Worm (Caenorhabditis elegans) whole organism, L1 larva: ENCODE results near the gene cdc-25.2.

Experiments
- C04F5.9 ChIP-seq: sonication (generic microtip); optimal IDR thresholded peaks from 2 replicates; lab custom pipeline; 2016; ENCODE audit warnings: missing genetic modification characterization, missing compliant biosample characterization
- C34B4.2 ChIP-seq: sonication (generic microtip); optimal IDR thresholded peaks from 2 replicates; lab custom pipeline; 2017; ENCODE audit warnings: mild to moderate bottlenecking, missing genetic modification characterization, missing compliant biosample characterization
- aly-2 ChIP-seq: fragments of 150-350 bp; optimal IDR thresholded peaks from 2 replicates; lab custom pipeline; 2014; ENCODE audit warnings: missing biosample characterization, missing genetic modification characterization
- ama-1 ChIP-seq: fragments of 150-350 bp; optimal IDR thresholded peaks from 2 replicates; lab custom pipeline; 2014
- blmp-1 ChIP-seq: fragments of 150-350 bp; optimal IDR thresholded peaks from 2 replicates; lab custom pipeline; 2014; ENCODE audit warnings: missing biosample characterization, missing genetic modification characterization
- ceh-8 ChIP-seq: fragments of 200-800 bp; sonication (Bioruptor generic); optimal IDR thresholded peaks from 2 replicates; lab custom pipeline; 2018; ENCODE audit warnings: mild to moderate bottlenecking, missing genetic modification characterization, moderate library complexity, missing compliant biosample characterization
- ceh-82 ChIP-seq, 3 experiments: fragments of 150-350 bp in 1 of 3; sonication (generic microtip) in 2 of 3; optimal IDR thresholded peaks; 2 replicates each; lab custom pipeline; 2014 to 2017; ENCODE audit warnings: missing biosample characterization in 3 of 3, missing genetic modification characterization in 3 of 3
- efl-1 ChIP-seq, 4 experiments: fragments of 150-350 bp; optimal IDR thresholded peaks in 3 of 4; peaks in 1 of 4; 1 replicate in 1 of 4; 2 replicates in 3 of 4; lab custom pipeline; 2014; ENCODE audit warnings: missing biosample characterization in 2 of 4, missing genetic modification characterization in 2 of 4, missing genetic modification reagents in 2 of 4
- efl-3 ChIP-seq: fragments of 200-800 bp; sonication (Bioruptor generic); optimal IDR thresholded peaks from 2 replicates; lab custom pipeline; 2018; ENCODE audit warnings: mild to moderate bottlenecking, missing genetic modification characterization, missing compliant biosample characterization
- elt-3 ChIP-seq, 6 experiments: fragments of 150-350 bp in 1 of 6; sonication (generic microtip); optimal IDR thresholded peaks; 2 replicates each; lab custom pipeline; 2017 to 2018; ENCODE audit warnings: missing biosample characterization in 6 of 6, missing genetic modification characterization in 6 of 6, inconsistent platforms in 1 of 6
- ets-5 ChIP-seq: fragments of 200-800 bp; sonication (Bioruptor generic); IDR thresholded peaks from 2 replicates; pipeline ENCODE4 v1.3.6; 2022; ENCODE audit warnings: missing genetic modification characterization, missing compliant biosample characterization
- fkh-8 ChIP-seq: sonication (generic microtip); optimal IDR thresholded peaks from 2 replicates; lab custom pipeline; 2016; ENCODE audit warnings: mild to moderate bottlenecking, missing genetic modification characterization, missing compliant biosample characterization
- fos-1 ChIP-seq: fragments of 150-350 bp; optimal IDR thresholded peaks from 2 replicates; lab custom pipeline; 2014; ENCODE audit warnings: missing biosample characterization, missing genetic modification characterization
- hlh-4 ChIP-seq: sonication (generic microtip); optimal IDR thresholded peaks from 2 replicates; lab custom pipeline; 2016; ENCODE audit warnings: mild to moderate bottlenecking, missing genetic modification characterization, missing compliant biosample characterization
- irx-1 ChIP-seq: sonication (generic microtip); optimal IDR thresholded peaks from 2 replicates; lab custom pipeline; 2016; ENCODE audit warnings: missing genetic modification characterization, missing compliant biosample characterization
- isw-1 ChIP-seq: fragments of 200-800 bp; sonication (Bioruptor generic); IDR thresholded peaks from 2 replicates; pipeline ENCODE4 v1.3.6; 2022; ENCODE audit warnings: missing genetic modification characterization, missing compliant biosample characterization
- jun-1 ChIP-seq: fragments of 150-350 bp; optimal IDR thresholded peaks from 2 replicates; lab custom pipeline; 2014; ENCODE audit warnings: missing biosample characterization, missing genetic modification reagents, missing genetic modification characterization
- lin-14 ChIP-seq: fragments of 200-800 bp; sonication (Bioruptor generic); optimal IDR thresholded peaks from 2 replicates; lab custom pipeline; 2018; ENCODE audit warnings: mild to moderate bottlenecking, missing genetic modification characterization, moderate library complexity, missing compliant biosample characterization
- lin-35 ChIP-seq, 2 experiments: fragments of 150-350 bp; optimal IDR thresholded peaks; 2 replicates each; lab custom pipeline; 2014; ENCODE audit warnings: missing biosample characterization in 2 of 2, missing genetic modification characterization in 2 of 2, missing genetic modification reagents in 2 of 2
- mdl-1 ChIP-seq, 2 experiments: fragments of 150-350 bp; optimal IDR thresholded peaks; 2 replicates each; lab custom pipeline; 2014 to 2017; ENCODE audit warnings: missing biosample characterization in 2 of 2, missing genetic modification characterization in 2 of 2, inconsistent platforms in 1 of 2
- mep-1 ChIP-seq: fragments of 150-350 bp; optimal IDR thresholded peaks from 2 replicates; lab custom pipeline; 2014; ENCODE audit warnings: missing biosample characterization, missing genetic modification characterization
- nhr-11 ChIP-seq: fragments of 150-350 bp; optimal IDR thresholded peaks from 2 replicates; lab custom pipeline; 2014; ENCODE audit warnings: missing biosample characterization, missing genetic modification characterization
- nhr-12 ChIP-seq: sonication (generic microtip); optimal IDR thresholded peaks from 2 replicates; lab custom pipeline; 2017; ENCODE audit warnings: missing biosample characterization, missing genetic modification characterization
- nhr-20 ChIP-seq: sonication (generic microtip); optimal IDR thresholded peaks from 2 replicates; lab custom pipeline; 2016; ENCODE audit warnings: mild to moderate bottlenecking, missing genetic modification characterization, missing compliant biosample characterization
- nhr-237 ChIP-seq: fragments of 150-350 bp; optimal IDR thresholded peaks from 2 replicates; lab custom pipeline; 2014; ENCODE audit warnings: missing biosample characterization, missing genetic modification characterization
- nhr-47 ChIP-seq: sonication (generic microtip); optimal IDR thresholded peaks from 2 replicates; lab custom pipeline; 2016; ENCODE audit warnings: mild to moderate bottlenecking, missing genetic modification characterization, moderate library complexity, missing compliant biosample characterization
- nhr-71 ChIP-seq: sonication (generic microtip); optimal IDR thresholded peaks from 2 replicates; lab custom pipeline; 2016; ENCODE audit warnings: mild to moderate bottlenecking, missing genetic modification characterization, moderate library complexity, missing compliant biosample characterization
- nhr-76 ChIP-seq: sonication (generic microtip); optimal IDR thresholded peaks from 2 replicates; lab custom pipeline; 2017; ENCODE audit warnings: missing biosample characterization, missing genetic modification characterization
- nhr-77 ChIP-seq: fragments of 150-350 bp; optimal IDR thresholded peaks from 2 replicates; lab custom pipeline; 2014; ENCODE audit warnings: missing biosample characterization, missing genetic modification characterization
- nhr-85 ChIP-seq: sonication (generic microtip); peaks from one replicate; lab custom pipeline; 2016; ENCODE audit warnings: missing genetic modification characterization, inconsistent platforms, missing compliant biosample characterization
- pqm-1 ChIP-seq: sonication (generic microtip); optimal IDR thresholded peaks from 3 replicates; lab custom pipeline; 2017; ENCODE audit warnings: missing biosample characterization, missing genetic modification characterization
- snpc-4 ChIP-seq: fragments of 150-350 bp; optimal IDR thresholded peaks from 2 replicates; lab custom pipeline; 2014; ENCODE audit warnings: missing biosample characterization, missing genetic modification characterization
- snu-23 ChIP-seq: sonication (generic microtip); optimal IDR thresholded peaks from 2 replicates; lab custom pipeline; 2016; ENCODE audit warnings: missing genetic modification characterization, missing compliant biosample characterization
- sox-4 ChIP-seq: sonication (generic microtip); optimal IDR thresholded peaks from 2 replicates; lab custom pipeline; 2016; ENCODE audit warnings: missing genetic modification characterization, missing compliant biosample characterization
- sptf-1 ChIP-seq: fragments of 150-350 bp; optimal IDR thresholded peaks from 2 replicates; lab custom pipeline; 2014; ENCODE audit warnings: missing biosample characterization, missing genetic modification characterization
- unc-130 ChIP-seq: fragments of 150-350 bp; optimal IDR thresholded peaks from 2 replicates; lab custom pipeline; 2017; ENCODE audit warnings: missing biosample characterization, missing genetic modification characterization, inconsistent platforms
- unc-30 ChIP-seq: sonication (generic microtip); optimal IDR thresholded peaks from 2 replicates; lab custom pipeline; 2017; ENCODE audit warnings: missing biosample characterization, missing genetic modification characterization
- unc-62 ChIP-seq: fragments of 150-350 bp; optimal IDR thresholded peaks from 2 replicates; lab custom pipeline; 2014; ENCODE audit warnings: missing biosample characterization, missing genetic modification reagents, missing genetic modification characterization
- unc-86 ChIP-seq: sonication (generic microtip); optimal IDR thresholded peaks from 2 replicates; lab custom pipeline; 2016; ENCODE audit warnings: missing genetic modification characterization, missing compliant biosample characterization
- vab-15 ChIP-seq: sonication (generic microtip); optimal IDR thresholded peaks from 2 replicates; lab custom pipeline; 2017; ENCODE audit warnings: missing genotype, mild to moderate bottlenecking, missing genetic modification characterization, missing compliant biosample characterization
- zag-1 ChIP-seq: fragments of 150-350 bp; optimal IDR thresholded peaks from 2 replicates; lab custom pipeline; 2014; ENCODE audit warnings: missing biosample characterization, missing genetic modification characterization
- zip-4 ChIP-seq: fragments of 200-800 bp; sonication (Bioruptor generic); optimal IDR thresholded peaks from 2 replicates; lab custom pipeline; 2018; ENCODE audit warnings: mild to moderate bottlenecking, missing genetic modification characterization, moderate library complexity, missing compliant biosample characterization
- ztf-11 ChIP-seq, 2 experiments: sonication (generic microtip); optimal IDR thresholded peaks; 2 replicates each; lab custom pipeline; 2016 to 2017; ENCODE audit warnings: missing genetic modification characterization in 2 of 2, missing biosample characterization in 1 of 2, missing compliant biosample characterization in 1 of 2

cdc-25.2 gene

ce11 chrV:1586906-1587305 lies 20.0 kb downstream of the cdc-25.2 start, which contains the start of gene F16B4.6:
F16B4.6 (plus strand) TSS chrV:1587206.
- TF ChIP-seq isw-1, result no peak
- no peak for TF ChIP-seq ceh-82 (tag; optimal IDR thresholded peaks at IDR 0.05; lab: Kevin White, UChicago)
- TF ChIP-seq ztf-11 (tag; optimal IDR thresholded peaks at IDR 0.05; lab: Kevin White, UChicago), result no peak
- TF ChIP-seq nhr-11 (tag; lab: Kevin White, UChicago), result no peak
- TF ChIP-seq sox-4 (tag; lab: Kevin White, UChicago), result no peak
- no peak for TF ChIP-seq fkh-8
- no peak for TF ChIP-seq nhr-76 (tag; lab: Kevin White, UChicago)
- TF ChIP-seq vab-15 (tag; lab: Kevin White, UChicago), result no peak
- no peak for TF ChIP-seq zag-1 (tag; lab: Kevin White, UChicago)
- TF ChIP-seq snpc-4 (tag; lab: Kevin White, UChicago), result no peak
- no peak for TF ChIP-seq hlh-4
- no peak for TF ChIP-seq ceh-8 (GFP tag; lab: Kevin White, UChicago)

DNA sequence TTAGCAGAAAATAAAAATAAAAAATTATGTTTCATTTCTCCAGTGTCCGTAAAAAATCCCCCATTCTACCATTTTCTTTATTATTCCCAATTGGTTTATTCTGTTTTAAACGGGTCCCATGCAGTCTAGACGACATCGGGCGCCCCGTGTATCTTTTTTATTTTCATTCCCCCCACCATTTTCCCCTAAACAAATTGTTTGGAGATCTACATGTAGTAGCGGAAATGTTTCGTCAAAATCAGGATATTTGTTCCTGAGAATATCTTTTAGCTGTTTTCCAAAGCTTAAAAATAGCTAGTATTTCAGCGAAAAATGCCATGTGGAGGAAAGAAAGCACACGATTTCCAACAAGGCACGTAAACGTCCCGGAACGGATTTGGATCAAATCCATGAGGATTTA lies 21.3 kb downstream of the cdc-25.2 start, which contains the start of gene F16B4.5:
Gene F16B4.5 (plus strand): TSS at position 301 of the 400 bp plus-strand sequence.
- TF ChIP-seq nhr-12 (tag; lab: Kevin White, UChicago), result no peak
- TF ChIP-seq ets-5 (GFP tag; lab: Robert Waterston, UW), result no peak
- TF ChIP-seq fos-1, result no peak
- TF ChIP-seq unc-130 (tag; lab: Kevin White, UChicago), result no peak
- no peak for TF ChIP-seq C34B4.2 (tag; lab: Kevin White, UChicago)
- no peak for TF ChIP-seq aly-2
- TF ChIP-seq lin-14, result no peak
- TF ChIP-seq sptf-1 (tag; lab: Kevin White, UChicago), result no peak
- TF ChIP-seq efl-1 (optimal IDR thresholded peaks at IDR 0.05; lab: Kevin White, UChicago), result no peak
- no peak for TF ChIP-seq efl-1 (GFP tag; optimal IDR thresholded peaks at IDR 0.05 in 1 of 2; lab: Kevin White, UChicago)
- no peak for TF ChIP-seq mep-1 (tag; lab: Kevin White, UChicago)
- no peak for TF ChIP-seq nhr-71
- TF ChIP-seq zip-4 (GFP tag; lab: Kevin White, UChicago), result no peak
- TF ChIP-seq unc-62, result no peak
- TF ChIP-seq, all 84 proteins: peak for 0

DNA sequence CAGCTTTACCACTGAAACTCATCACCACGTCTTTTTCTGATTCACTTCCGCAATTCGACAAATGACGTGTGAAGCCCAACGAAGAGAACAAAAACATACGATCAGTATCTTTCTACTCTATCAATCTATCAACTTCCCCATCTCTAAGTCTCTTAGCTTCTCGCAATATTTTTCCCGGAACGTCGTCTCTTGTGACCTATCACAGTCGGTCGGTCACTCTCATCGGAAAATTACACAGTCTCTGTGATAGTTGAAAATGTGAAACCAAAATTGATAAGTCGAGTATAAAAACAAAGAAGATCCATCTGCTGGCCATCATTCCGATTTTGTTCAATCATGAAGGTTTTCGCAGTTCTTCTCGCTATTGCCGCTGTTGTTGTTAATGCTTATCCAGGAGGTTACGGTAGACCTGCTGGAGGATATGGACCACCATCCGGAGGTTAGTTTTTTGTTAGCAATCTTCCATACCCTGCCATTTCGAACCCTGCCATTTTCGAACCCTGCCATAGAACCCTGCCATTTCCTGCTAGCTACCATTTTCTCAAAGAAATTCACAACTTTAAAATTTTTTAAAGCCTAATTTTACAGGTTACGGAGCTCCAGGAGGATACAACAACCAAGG lies 27.0 kb downstream of the cdc-25.2 start, which contains the start of gene F16B4.4:
Gene F16B4.4 (plus strand): TSS at position 221 of the 622 bp plus-strand sequence.
- TF ChIP-seq blmp-1 (peak; percentile 75), elt-3 (tag; optimal IDR thresholded peaks at IDR 0.05; lab: Kevin White, UChicago) (peak in 2 of 6 experiments; percentile 58 to 71), nhr-77 (tag; lab: Kevin White, UChicago) (no peak), snu-23 (peak; percentile 13), nhr-11 (tag; lab: Kevin White, UChicago) (no peak), unc-30 (tag; lab: Kevin White, UChicago) (no peak), lin-35 (GFP tag; optimal IDR thresholded peaks at IDR 0.05; lab: Kevin White, UChicago) (peak in 1 of 2 experiments; percentile 18), nhr-47 (tag; lab: Kevin White, UChicago) (no peak), nhr-20 (peak; percentile 45), jun-1 (tag; lab: Kevin White, UChicago) (peak; percentile 30), nhr-71 (peak; percentile 17), nhr-85 (peak; percentile 74)

DNA sequence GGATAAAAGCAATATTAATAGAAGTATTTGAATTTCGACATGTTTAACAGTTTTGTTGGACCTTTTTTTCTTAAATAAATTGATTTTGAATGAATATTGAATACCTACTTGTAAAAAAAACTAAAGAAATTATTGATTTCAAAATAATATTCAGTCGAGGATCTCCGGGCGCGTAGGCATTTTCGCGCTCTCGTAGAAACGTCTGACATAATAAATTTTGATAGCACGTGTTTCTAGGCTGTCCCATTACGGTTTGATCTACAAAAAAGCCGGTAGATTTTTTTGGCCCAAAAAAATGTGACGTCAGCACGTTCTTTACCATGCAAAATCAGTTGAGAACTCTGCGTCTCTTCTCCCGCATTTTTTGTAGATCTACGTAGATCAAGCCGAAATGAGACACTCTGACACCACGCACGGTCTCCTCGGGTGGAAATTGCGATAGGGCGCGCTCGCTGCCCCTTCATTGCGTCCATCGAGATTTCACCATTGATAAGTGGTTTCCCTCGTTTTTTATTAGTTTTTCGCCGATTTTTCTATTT lies 27.7 kb downstream of the cdc-25.2 start:
- TF ChIP-seq nhr-237 (tag; lab: Kevin White, UChicago), result no peak
- no peak for TF ChIP-seq ama-1
- TF ChIP-seq C04F5.9 (tag; lab: Kevin White, UChicago), result no peak
- TF ChIP-seq hlh-4, result no peak
- no peak for TF ChIP-seq pqm-1 (tag; lab: Kevin White, UChicago)
- no peak for TF ChIP-seq unc-86 (tag; lab: Kevin White, UChicago)
- TF ChIP-seq sptf-1 (tag; lab: Kevin White, UChicago), result no peak
- TF ChIP-seq unc-30 (tag; lab: Kevin White, UChicago), result no peak
- TF ChIP-seq nhr-85, result no peak
- TF ChIP-seq irx-1 (tag; lab: Kevin White, UChicago), result no peak
- no peak for TF ChIP-seq efl-3
- no peak for TF ChIP-seq mdl-1 (tag; optimal IDR thresholded peaks at IDR 0.05; lab: Kevin White, UChicago)
